Worm (Caenorhabditis elegans): ENCODE measurements around the gene F35C5.12.

F35C5.12 gene

ce11 chrII:12897361-12897760 is 17.0 kb downstream of the F35C5.12 start:
- TF ChIP-seq hmg-20 (GFP tag; IDR thresholded peaks at IDR 0.05) (no peak), T26A5.8 (tag; optimal IDR thresholded peaks at IDR 0.05) (no peak)

DNA sequence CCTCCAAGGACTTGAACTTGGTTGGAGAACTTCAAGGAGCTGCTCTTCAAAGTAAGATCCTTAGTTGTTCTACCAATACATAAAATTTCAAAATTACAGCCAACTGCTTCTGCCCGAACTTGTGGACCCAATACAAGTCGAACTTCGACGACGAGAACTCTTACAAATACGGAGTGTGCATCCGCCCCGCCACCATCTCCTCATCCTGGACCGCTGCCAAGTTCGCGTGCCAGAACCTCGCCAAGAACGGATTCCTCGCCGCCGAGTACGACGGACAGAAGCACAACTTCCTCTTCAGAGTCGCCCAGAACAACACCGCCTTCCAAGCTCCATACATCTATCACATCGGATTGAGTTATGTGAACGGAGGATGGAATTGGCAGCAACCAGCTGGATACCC is 17.7 kb downstream of the F35C5.12 start:
- TF ChIP-seq attf-3 (GFP tag; conservative IDR thresholded peaks at IDR 0.05) = no peak
- peak; percentile 51; the same call in 1 of the 2 replicates for TF ChIP-seq zfh-2 (GFP tag; conservative IDR thresholded peaks at IDR 0.05)

DNA sequence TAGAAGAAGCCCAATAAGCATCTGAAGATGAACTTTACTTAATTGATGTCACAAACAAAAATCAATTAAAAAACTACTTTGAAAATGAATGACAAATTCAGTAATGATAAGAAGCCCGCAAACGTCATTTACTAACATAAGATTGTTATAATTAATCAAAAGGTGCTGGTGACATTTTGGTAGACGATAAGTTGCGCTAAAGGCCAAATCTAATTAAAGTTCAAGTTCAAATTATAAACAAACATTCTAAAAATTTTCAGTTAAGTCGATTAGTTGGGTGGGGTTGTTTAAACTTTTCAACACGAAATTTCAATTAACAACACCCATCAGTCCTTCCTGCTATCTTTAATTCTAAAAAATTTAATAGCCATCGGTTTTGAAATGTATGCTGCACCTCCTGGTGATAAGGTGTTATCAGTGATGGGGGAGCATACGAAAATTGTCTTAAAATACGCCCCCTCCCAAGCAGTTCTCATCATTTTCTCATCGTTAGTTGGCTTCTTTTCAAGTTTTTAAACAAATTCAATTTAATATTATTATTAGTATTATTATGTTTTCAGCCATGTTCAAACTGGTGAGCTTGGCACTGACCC is 19.2 kb downstream of the F35C5.12 start, which contains the start of the genes clec-62 and clec-63:
Gene clec-62, minus strand, starts transcription at position 51 of the 593 bp plus-strand sequence.
Gene clec-63, plus strand, starts transcription at position 561 of the 593 bp plus-strand sequence.
- TF ChIP-seq lir-1 (GFP tag; conservative IDR thresholded peaks at IDR 0.05) = no peak
- TF ChIP-seq nhr-80 (tag; optimal IDR thresholded peaks at IDR 0.05) = peak; percentile 70

ce11 chrII:12892407-12892806 is 22.0 kb downstream of the F35C5.12 start:
- TF ChIP-seq snpc-4 (GFP tag; optimal IDR thresholded peaks at IDR 0.05) (no peak), snpc-4 (tag; optimal IDR thresholded peaks at IDR 0.05) (peak in 1 of 4 experiments; percentile 36), egl-44 (GFP tag; IDR thresholded peaks at IDR 0.05) (no peak), unc-62 (GFP tag; optimal IDR thresholded peaks at IDR 0.05) (peak; percentile 1), ztf-22 (GFP tag; optimal IDR thresholded peaks at IDR 0.05) (no peak), nhr-80 (tag; optimal IDR thresholded peaks at IDR 0.05) (peak; percentile 39)

DNA sequence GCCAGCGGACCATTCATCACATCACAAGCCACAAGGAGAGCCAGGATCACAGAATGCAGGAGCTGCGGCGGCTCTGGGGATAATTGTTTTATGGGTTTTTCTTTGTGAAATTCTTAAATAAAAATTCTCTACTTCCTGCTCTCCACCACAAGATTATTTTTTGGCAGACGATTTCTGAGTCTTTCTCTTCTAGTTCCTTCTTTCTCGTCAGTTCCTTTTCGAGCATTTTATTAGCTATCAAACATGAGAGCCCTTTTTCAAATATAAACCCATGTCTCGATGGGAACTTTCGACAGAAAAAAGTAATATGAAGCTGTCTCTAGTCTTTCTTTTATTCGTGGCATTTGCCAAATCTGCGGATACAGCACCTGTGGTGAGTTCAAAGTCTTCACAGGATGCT is 25.9 kb downstream of the F35C5.12 start, which contains the start of gene F35C5.3:
Gene F35C5.3, plus strand, starts transcription at position 301 of the 400 bp plus-strand sequence.
- no peak for TF ChIP-seq repo-1 (tag; optimal IDR thresholded peaks at IDR 0.05)
- no peak for TF ChIP-seq T07F8.4 (tag; optimal IDR thresholded peaks at IDR 0.05)
- TF ChIP-seq ztf-25 (GFP tag; IDR thresholded peaks at IDR 0.05) = no peak

DNA sequence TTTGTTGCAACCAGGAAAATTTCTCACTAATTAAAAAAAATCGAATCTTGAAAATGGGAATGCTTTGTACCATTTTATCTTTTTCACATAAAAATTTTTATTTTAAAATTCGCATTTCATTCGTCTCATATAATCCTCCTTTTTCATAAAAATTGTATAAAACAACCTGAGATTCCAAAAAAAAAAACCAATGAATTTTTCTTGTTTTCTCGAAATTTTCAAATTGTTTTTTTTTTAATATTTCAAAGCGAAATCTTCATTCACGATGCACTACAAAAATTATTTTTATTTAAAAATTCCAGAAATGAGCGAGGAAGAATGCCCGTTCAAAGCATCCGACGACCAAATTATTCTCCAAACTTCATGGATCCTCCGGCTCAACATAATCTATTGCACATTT is 29.4 kb downstream of the F35C5.12 start, which contains the start of gene sra-14:
Gene sra-14, plus strand, starts transcription at position 301 of the 400 bp plus-strand sequence.
- TF ChIP-seq rpc-1 (optimal IDR thresholded peaks at IDR 0.05) (no peak), rpc-1 (tag; optimal IDR thresholded peaks at IDR 0.05) (no peak), ZK185.1 (tag; optimal IDR thresholded peaks at IDR 0.05; ENCODE audit: poor library complexity, severe bottlenecking) (no peak), him-1 (tag; optimal IDR thresholded peaks at IDR 0.05) (no peak), Y53G8AR.9 (GFP tag; conservative IDR thresholded peaks at IDR 0.05) (no peak), hmg-1.2 (GFP tag; IDR thresholded peaks at IDR 0.05) (no peak), zfh-2 (GFP tag; conservative IDR thresholded peaks at IDR 0.05) (no peak), madf-8 (GFP tag; conservative IDR thresholded peaks at IDR 0.05) (no peak), F10E7.11 (tag; optimal IDR thresholded peaks at IDR 0.05) (no peak)

DNA sequence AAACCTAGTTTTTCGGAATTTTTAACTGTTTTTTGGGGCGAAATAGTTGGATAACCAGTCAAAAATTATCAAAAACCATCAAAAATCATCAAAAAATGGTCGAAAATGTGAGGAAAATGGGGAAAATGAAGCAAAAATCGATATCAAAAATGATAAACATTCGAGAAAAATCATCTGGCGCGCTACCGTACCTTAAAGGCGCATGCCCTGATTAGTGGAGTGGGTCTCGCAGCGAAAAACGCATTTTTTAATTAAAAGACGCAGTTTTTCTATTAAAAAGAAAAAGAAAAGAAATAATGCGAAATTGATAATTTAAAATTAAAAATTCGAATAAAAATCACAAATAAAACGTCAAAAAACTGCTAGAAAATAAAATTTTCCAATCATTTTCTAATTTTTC is 34.0 kb downstream of the F35C5.12 start, which contains the start of gene F35C5.1:
Gene F35C5.1, plus strand, starts transcription at position 399 of the 400 bp plus-strand sequence.
- peak; percentile 95 for TF ChIP-seq madf-6 (GFP tag; IDR thresholded peaks at IDR 0.05)
- peak; percentile 20 for TF ChIP-seq unc-130 (GFP tag; optimal IDR thresholded peaks at IDR 0.05)
- no peak for TF ChIP-seq hlh-26 (GFP tag; conservative IDR thresholded peaks at IDR 0.05)
- no peak for TF ChIP-seq sea-2 (GFP tag; IDR thresholded peaks at IDR 0.05)
- TF ChIP-seq tbp1 (GFP tag; optimal IDR thresholded peaks at IDR 0.05) = peak; percentile 25
- TF ChIP-seq nfyb-1 (GFP tag; IDR thresholded peaks at IDR 0.05) = 0 out of 2 replicates have a peak, but pooled peaks have one; percentile 20
- TF ChIP-seq ceh-91 (GFP tag; IDR thresholded peaks at IDR 0.05) = peak; percentile 72
- TF ChIP-seq hsf-1 (GFP tag; IDR thresholded peaks at IDR 0.05) = peak; percentile 97
- TF ChIP-seq rcor-1 (GFP tag; IDR thresholded peaks at IDR 0.05) = peak; percentile 20; the same call in 1 of the 2 replicates
- TF ChIP-seq D2030.7 (GFP tag; IDR thresholded peaks at IDR 0.05) = peak; percentile 78
- peak; percentile 67 for TF ChIP-seq lin-54 (GFP tag; optimal IDR thresholded peaks at IDR 0.05)
- peak; percentile 64 for TF ChIP-seq F49E8.2 (tag; optimal IDR thresholded peaks at IDR 0.05; ENCODE audit: insufficient read depth)
- TF ChIP-seq attf-3 (GFP tag; conservative IDR thresholded peaks at IDR 0.05) = 0 out of 2 replicates have a peak, but pooled peaks have one; percentile 18
- no peak for TF ChIP-seq Y53F4B.3 (GFP tag; IDR thresholded peaks at IDR 0.05)
- TF ChIP-seq K11D2.4 (GFP tag; IDR thresholded peaks at IDR 0.05) = no peak
- TF ChIP-seq dpl-1 (GFP tag; optimal IDR thresholded peaks at IDR 0.05) = peak; percentile 76
- no peak for TF ChIP-seq tlf-1 (GFP tag; optimal IDR thresholded peaks at IDR 0.05)

Data from whole organism, young adult.